Fruit fly (Drosophila melanogaster) whole organism, adult: ENCODE data around the gene velo.

Source experiments
- CG11617 ChIP-seq: fragments of 200-800 bp; sonication (Bioruptor generic); optimal IDR thresholded peaks from 2 replicates; lab custom pipeline; 2017; ENCODE audit warnings: mild to moderate bottlenecking, missing biosample characterization, missing genetic modification reagents, missing genetic modification characterization
- CG12768 ChIP-seq: fragments of 200-800 bp; sonication (Bioruptor generic); optimal IDR thresholded peaks from 2 replicates; lab custom pipeline; 2017; ENCODE audit warnings: missing biosample characterization, missing genetic modification characterization, mild to moderate bottlenecking, moderate library complexity, missing genetic modification reagents
- CG5204 ChIP-seq: fragments of 200-800 bp; sonication (Bioruptor generic); optimal IDR thresholded peaks from 2 replicates; lab custom pipeline; 2016; ENCODE audit warnings: missing biosample characterization, missing genetic modification characterization
- Clk ChIP-seq: fragments of 200-800 bp; sonication (Bioruptor generic); optimal IDR thresholded peaks from 2 replicates; lab custom pipeline; 2017; ENCODE audit warnings: missing biosample characterization, missing genetic modification characterization
- Crg-1 ChIP-seq: fragments of 200-800 bp; sonication (Bioruptor generic); optimal IDR thresholded peaks from 2 replicates; lab custom pipeline; 2016; ENCODE audit warnings: missing biosample characterization, missing genetic modification characterization
- Hr96 ChIP-seq: fragments of 200-800 bp; sonication (Bioruptor generic); optimal IDR thresholded peaks from 2 replicates; lab custom pipeline; 2016; ENCODE audit warnings: missing biosample characterization, missing genetic modification characterization
- cnc ChIP-seq, 2 experiments: fragments of >200 bp; optimal IDR thresholded peaks; 2 replicates each; lab custom pipeline; 2017
- kay ChIP-seq: fragments of 200-800 bp; sonication (Bioruptor generic); peaks from one replicate; lab custom pipeline; 2016; ENCODE audit warnings: missing biosample characterization, missing genetic modification characterization, borderline replicate concordance
- toe ChIP-seq: fragments of 200-800 bp; sonication (Bioruptor generic); optimal IDR thresholded peaks from 2 replicates; lab custom pipeline; 2016; ENCODE audit warnings: missing biosample characterization, missing genetic modification characterization

DNA sequence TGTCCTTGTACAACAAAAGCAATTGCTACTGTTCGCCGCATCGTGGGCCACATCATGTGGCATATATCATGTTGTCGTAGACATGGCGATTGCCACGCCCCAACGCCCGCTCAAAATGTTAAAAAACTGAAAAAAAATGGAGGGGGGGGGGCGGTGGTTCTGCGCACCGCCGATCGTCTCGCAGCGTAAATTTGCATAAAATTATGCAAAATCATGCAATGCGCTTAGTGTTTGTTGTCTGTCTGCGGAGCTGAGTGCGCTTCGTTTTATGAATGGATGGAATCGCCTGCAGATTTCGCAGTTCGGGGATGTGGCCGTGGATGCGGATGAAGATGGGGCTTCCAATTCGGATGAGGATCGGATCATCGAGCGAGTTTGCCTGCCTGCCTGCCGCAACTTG, 19.3 kb upstream of the velo start:
- no peak for TF ChIP-seq kay (GFP tag; lab: Kevin White, UChicago)
- no peak for TF ChIP-seq Hr96 (GFP tag; lab: Kevin White, UChicago)
- no peak for TF ChIP-seq cnc (optimal IDR thresholded peaks at IDR 0.05; lab: Kevin White, UChicago)
- no peak for TF ChIP-seq toe (GFP tag; lab: Kevin White, UChicago)
- no peak for TF ChIP-seq CG12768 (GFP tag; lab: Kevin White, UChicago)
- TF ChIP-seq CG11617 (GFP tag; lab: Kevin White, UChicago) = no peak
- TF ChIP-seq Clk (GFP tag; lab: Kevin White, UChicago) = no peak
- TF ChIP-seq Crg-1 (GFP tag; lab: Kevin White, UChicago) = no peak
- no peak for TF ChIP-seq CG5204 (GFP tag; lab: Kevin White, UChicago)
